Fruit fly (Drosophila melanogaster) whole organism, embryonic: ENCODE measurements around the gene Ugt35A1.

ENCODE experiments used
- Abd-B ChIP-seq: fragments of 200-800 bp; sonication (Bioruptor generic); optimal IDR thresholded peaks from 2 replicates; lab custom pipeline; 2018; ENCODE audit warnings: missing biosample characterization, mild to moderate bottlenecking, missing genetic modification characterization, moderate library complexity
- Ada2b ChIP-seq: fragments of 200-800 bp; sonication (Bioruptor generic); IDR thresholded peaks from 2 replicates; pipeline ENCODE4 v1.3.6; 2022; ENCODE audit warnings: missing biosample characterization, missing genetic modification characterization
- Asciz ChIP-seq: fragments of 200-800 bp; sonication (Bioruptor generic); optimal IDR thresholded peaks from 2 replicates; lab custom pipeline; 2017; ENCODE audit warnings: missing biosample characterization, mild to moderate bottlenecking, missing genetic modification characterization, missing genetic modification reagents
- CG11723 ChIP-seq: fragments of 200-800 bp; sonication (Bioruptor generic); optimal IDR thresholded peaks from 2 replicates; lab custom pipeline; 2017; ENCODE audit warnings: missing biosample characterization, mild to moderate bottlenecking, missing genetic modification characterization
- CG12391 ChIP-seq: fragments of 200-800 bp; sonication (Bioruptor generic); optimal IDR thresholded peaks from 3 replicates; lab custom pipeline; 2018; ENCODE audit warnings: missing biosample characterization, mild to moderate bottlenecking, missing genetic modification characterization, moderate library complexity
- CG14710 ChIP-seq: fragments of 200-800 bp; sonication (Bioruptor generic); optimal IDR thresholded peaks from 3 replicates; lab custom pipeline; 2019; ENCODE audit warnings: missing biosample characterization, mild to moderate bottlenecking, missing genetic modification characterization, moderate library complexity
- CG15514 ChIP-seq: fragments of 200-800 bp; sonication (Bioruptor generic); optimal IDR thresholded peaks from 3 replicates; lab custom pipeline; 2017; ENCODE audit warnings: missing biosample characterization, missing genetic modification characterization, mild to moderate bottlenecking, moderate library complexity, missing genetic modification reagents
- CG15696 ChIP-seq: fragments of 200-800 bp; sonication (Bioruptor generic); optimal IDR thresholded peaks from 2 replicates; lab custom pipeline; 2019; ENCODE audit warnings: missing biosample characterization, mild to moderate bottlenecking, missing genetic modification characterization, moderate library complexity
- CG17802 ChIP-seq: fragments of 200-800 bp; sonication (Bioruptor generic); optimal IDR thresholded peaks from 2 replicates; lab custom pipeline; 2018; ENCODE audit warnings: missing biosample characterization, mild to moderate bottlenecking, missing genetic modification characterization, moderate library complexity
- CG18011 ChIP-seq: fragments of 200-800 bp; sonication (Bioruptor generic); optimal IDR thresholded peaks from 2 replicates; lab custom pipeline; 2017; ENCODE audit warnings: missing biosample characterization, missing genetic modification characterization, mild to moderate bottlenecking, moderate library complexity, missing genotype
- CG18262 ChIP-seq: fragments of 200-800 bp; optimal IDR thresholded peaks from 3 replicates; lab custom pipeline; 2019; ENCODE audit warnings: missing biosample characterization, mild to moderate bottlenecking, missing genetic modification characterization, moderate library complexity
- CG1832 ChIP-seq: fragments of 200-800 bp; sonication (Bioruptor generic); optimal IDR thresholded peaks from 2 replicates; lab custom pipeline; 2017; ENCODE audit warnings: missing biosample characterization, mild to moderate bottlenecking, missing genetic modification characterization, inconsistent platforms
- CG2129 ChIP-seq: fragments of 200-800 bp; sonication (Bioruptor generic); IDR thresholded peaks from 2 replicates; pipeline ENCODE4 v1.3.6; 2022; ENCODE audit warnings: missing biosample characterization, missing genetic modification characterization; ENCODE audit not compliant: partially characterized antibody
- CG31441 ChIP-seq: fragments of 200-800 bp; sonication (Bioruptor generic); IDR thresholded peaks from 2 replicates; pipeline ENCODE4 v1.3.6; 2022; ENCODE audit warnings: missing biosample characterization, missing genetic modification characterization
- CG34376 ChIP-seq: fragments of 200-800 bp; sonication (Bioruptor generic); optimal IDR thresholded peaks from 2 replicates; lab custom pipeline; 2018; ENCODE audit warnings: missing biosample characterization, mild to moderate bottlenecking, missing genetic modification characterization
- CG8281 ChIP-seq: fragments of 200-800 bp; sonication (Bioruptor generic); optimal IDR thresholded peaks from 2 replicates; lab custom pipeline; 2018; ENCODE audit warnings: missing biosample characterization, mild to moderate bottlenecking, missing genetic modification characterization, moderate library complexity
- Camta ChIP-seq: fragments of 200-800 bp; sonication (Bioruptor generic); optimal IDR thresholded peaks from 2 replicates; lab custom pipeline; 2016; ENCODE audit warnings: missing biosample characterization, missing genetic modification characterization
- Doc3 ChIP-seq: fragments of 200-800 bp; sonication (Bioruptor generic); IDR thresholded peaks from 3 replicates; pipeline ENCODE4 v1.3.6; 2022; ENCODE audit warnings: missing biosample characterization, missing genetic modification characterization; ENCODE audit not compliant: partially characterized antibody
- Gsc ChIP-seq: fragments of 200-800 bp; sonication (Bioruptor generic); IDR thresholded peaks from 2 replicates; pipeline ENCODE4 v1.3.6; 2022; ENCODE audit warnings: missing biosample characterization, missing genetic modification characterization
- Gug ChIP-seq: fragments of 200-800 bp; sonication (Bioruptor generic); IDR thresholded peaks from 4 replicates; pipeline ENCODE4 v1.3.6; 2022; ENCODE audit warnings: missing biosample characterization, missing genetic modification characterization
- HHEX ChIP-seq: fragments of 200-800 bp; sonication (Bioruptor generic); optimal IDR thresholded peaks from 3 replicates; lab custom pipeline; 2017; ENCODE audit warnings: missing biosample characterization, mild to moderate bottlenecking, missing genetic modification characterization, missing genetic modification reagents
- HLH3B ChIP-seq: fragments of 200-800 bp; sonication (Bioruptor generic); IDR thresholded peaks from 2 replicates; pipeline ENCODE4 v1.3.6; 2022; ENCODE audit warnings: missing biosample characterization, missing genetic modification characterization
- HLH54F ChIP-seq: fragments of 200-800 bp; sonication (Bioruptor generic); optimal IDR thresholded peaks from 3 replicates; lab custom pipeline; 2016; ENCODE audit warnings: missing biosample characterization, missing genetic modification characterization
- HmgZ ChIP-seq: fragments of 200-800 bp; sonication (Bioruptor generic); optimal IDR thresholded peaks from 2 replicates; lab custom pipeline; 2018; ENCODE audit warnings: missing biosample characterization, mild to moderate bottlenecking, missing genetic modification characterization
- Hr78 ChIP-seq, 2 experiments: fragments of 200-800 bp in 1 of 2; fragments of >200 bp in 1 of 2; sonication (Bioruptor generic) in 1 of 2; optimal IDR thresholded peaks; 2 replicates each; lab custom pipeline; 2017 to 2019; ENCODE audit warnings: missing biosample characterization in 2 of 2, missing genetic modification characterization in 2 of 2, mild to moderate bottlenecking in 1 of 2, moderate library complexity in 1 of 2
- Hsf ChIP-seq: fragments of 200-800 bp; sonication (Bioruptor generic); optimal IDR thresholded peaks from 3 replicates; lab custom pipeline; 2016; ENCODE audit warnings: missing biosample characterization, missing genetic modification characterization
- Med ChIP-seq: fragments of 200-800 bp; sonication (Bioruptor generic); peaks from one replicate; lab custom pipeline; 2016; ENCODE audit warnings: missing biosample characterization, missing genetic modification characterization, mild to moderate bottlenecking, inconsistent platforms, moderate library complexity
- NK7.1 ChIP-seq: fragments of 200-800 bp; sonication (Bioruptor generic); optimal IDR thresholded peaks from 3 replicates; lab custom pipeline; 2016; ENCODE audit warnings: missing biosample characterization, missing genetic modification characterization
- Sox100B ChIP-seq: fragments of 200-800 bp; sonication (Bioruptor generic); optimal IDR thresholded peaks from 3 replicates; lab custom pipeline; 2018; ENCODE audit warnings: missing biosample characterization, mild to moderate bottlenecking, missing genetic modification characterization
- Spps ChIP-seq: fragments of 200-800 bp; sonication (Bioruptor generic); optimal IDR thresholded peaks from 2 replicates; lab custom pipeline; 2018; ENCODE audit warnings: missing biosample characterization, mild to moderate bottlenecking, missing genetic modification characterization
- Trl ChIP-seq, 3 experiments: fragments of >200 bp in 2 of 3; fragments of 200-800 bp in 1 of 3; sonication (Bioruptor generic) in 1 of 3; optimal IDR thresholded peaks; 2 replicates in 1 of 3; 3 replicates in 2 of 3; lab custom pipeline; 2016 to 2017; ENCODE audit warnings: missing biosample characterization in 1 of 3, missing genetic modification characterization in 1 of 3
- abd-A ChIP-seq: fragments of 200-800 bp; sonication (Bioruptor generic); optimal IDR thresholded peaks from 3 replicates; lab custom pipeline; 2019; ENCODE audit warnings: missing biosample characterization, mild to moderate bottlenecking, missing genetic modification characterization, moderate library complexity
- ci ChIP-seq: fragments of 200-800 bp; sonication (Bioruptor generic); IDR thresholded peaks from 3 replicates; pipeline ENCODE4 v1.3.6; 2022; ENCODE audit warnings: missing biosample characterization, missing genetic modification characterization
- dati ChIP-seq: fragments of 200-800 bp; sonication (Bioruptor generic); IDR thresholded peaks from 2 replicates; pipeline ENCODE4 v1.3.6; 2022; ENCODE audit warnings: missing biosample characterization, missing genetic modification characterization
- emc ChIP-seq: fragments of 200-800 bp; sonication (Bioruptor generic); optimal IDR thresholded peaks from 2 replicates; lab custom pipeline; 2016; ENCODE audit warnings: missing biosample characterization, missing genetic modification characterization
- fu2 ChIP-seq: fragments of 200-800 bp; sonication (Bioruptor generic); optimal IDR thresholded peaks from 2 replicates; lab custom pipeline; 2016; ENCODE audit warnings: missing biosample characterization, missing genetic modification characterization
- gcm2 ChIP-seq: fragments of 200-800 bp; sonication (Bioruptor generic); optimal IDR thresholded peaks from 2 replicates; lab custom pipeline; 2016; ENCODE audit warnings: missing biosample characterization, missing genetic modification characterization
- gro ChIP-seq: fragments of 200-800 bp; sonication (Bioruptor generic); optimal IDR thresholded peaks from 2 replicates; lab custom pipeline; 2016; ENCODE audit warnings: missing biosample characterization, missing genetic modification characterization
- kah ChIP-seq: fragments of 200-800 bp; sonication (Bioruptor generic); optimal IDR thresholded peaks from 2 replicates; lab custom pipeline; 2018; ENCODE audit warnings: missing biosample characterization, mild to moderate bottlenecking, missing genetic modification characterization
- lilli ChIP-seq: fragments of 200-800 bp; sonication (Bioruptor generic); optimal IDR thresholded peaks from 3 replicates; lab custom pipeline; 2016; ENCODE audit warnings: missing biosample characterization, missing genetic modification characterization
- nmo ChIP-seq: fragments of 200-800 bp; sonication (Bioruptor generic); optimal IDR thresholded peaks from 2 replicates; lab custom pipeline; 2018; ENCODE audit warnings: missing biosample characterization, mild to moderate bottlenecking, missing genetic modification characterization, moderate library complexity
- oc ChIP-seq: fragments of 200-800 bp; sonication (Bioruptor generic); optimal IDR thresholded peaks from 2 replicates; lab custom pipeline; 2018; ENCODE audit warnings: missing biosample characterization, mild to moderate bottlenecking, missing genetic modification characterization, moderate library complexity
- sisA ChIP-seq: fragments of 200-800 bp; sonication (Bioruptor generic); IDR thresholded peaks from 2 replicates; pipeline ENCODE4 v1.3.6; 2022; ENCODE audit warnings: missing biosample characterization, missing genetic modification characterization
- sug ChIP-seq: fragments of 200-800 bp; optimal IDR thresholded peaks from 2 replicates; lab custom pipeline; 2019; ENCODE audit warnings: missing biosample characterization, mild to moderate bottlenecking, missing genetic modification characterization, moderate library complexity
- trh ChIP-seq: fragments of 200-800 bp; sonication (Bioruptor generic); optimal IDR thresholded peaks from 2 replicates; lab custom pipeline; 2016; ENCODE audit warnings: missing biosample characterization, missing genetic modification characterization
- vfl ChIP-seq: fragments of 200-800 bp; sonication (Bioruptor generic); optimal IDR thresholded peaks from 2 replicates; lab custom pipeline; 2016; ENCODE audit warnings: missing biosample characterization, missing genetic modification characterization
- wdn ChIP-seq: fragments of 200-800 bp; sonication (Bioruptor generic); IDR thresholded peaks from 2 replicates; pipeline ENCODE4 v1.3.6; 2022; ENCODE audit warnings: missing biosample characterization, missing genetic modification characterization

Ugt35A1 gene

dm6 chr3R:11221437-11222230, 49.2 kb upstream of the Ugt35A1 start, which contains the start of the genes CG6693 and RpL3 (continued):
- TF ChIP-seq kah (peak; percentile 86), Trl (optimal IDR thresholded peaks at IDR 0.05; lab: Kevin White, UChicago) (peak in 1 of 2 experiments; percentile 12), Trl (GFP tag; optimal IDR thresholded peaks at IDR 0.05; lab: Kevin White, UChicago) (peak; percentile 84), CG2129 (GFP tag; lab: Robert Waterston, UW) (no peak), Sox100B (peak; percentile 68), CG17802 (tag; lab: Kevin White, UChicago) (peak; percentile 23), trh (GFP tag; lab: Kevin White, UChicago) (peak; percentile 48), Asciz (GFP tag; lab: Kevin White, UChicago) (peak; percentile 86), Spps (tag; lab: Kevin White, UChicago) (peak; percentile 56), ci (GFP tag; lab: Robert Waterston, UW) (peak; percentile 95), HHEX (GFP tag; lab: Kevin White, UChicago) (peak; percentile 87), CG15514 (GFP tag; lab: Kevin White, UChicago) (peak; percentile 87), emc (GFP tag; lab: Kevin White, UChicago) (peak; percentile 53), CG14710 (tag; lab: Kevin White, UChicago) (peak; percentile 91), gro (GFP tag; lab: Kevin White, UChicago) (peak; percentile 87), Hr78 (GFP tag; optimal IDR thresholded peaks at IDR 0.05; lab: Kevin White, UChicago) (peak in 1 of 2 experiments; percentile 20), CG18262 (tag; lab: Kevin White, UChicago) (peak; percentile 69), CG34376 (peak; percentile 98), Camta (peak; percentile 38), dati (GFP tag; lab: Robert Waterston, UW) (0 out of 2 replicates have a peak, but pooled peaks have one; percentile 29), Hsf (GFP tag; lab: Kevin White, UChicago) (peak; percentile 59), CG8281 (peak; percentile 30), lilli (GFP tag; lab: Kevin White, UChicago) (peak; percentile 90), CG15696 (tag; lab: Kevin White, UChicago) (peak; percentile 42), CG1832 (GFP tag; lab: Kevin White, UChicago) (no peak), Ada2b (no peak), sisA (no peak), Abd-B (GFP tag; lab: Kevin White, UChicago) (no peak), Med (GFP tag; lab: Kevin White, UChicago) (peak; percentile 98), sug (tag; lab: Kevin White, UChicago) (peak; percentile 70), CG31441 (GFP tag; lab: Robert Waterston, UW) (peak; percentile 74), oc (tag; lab: Kevin White, UChicago) (peak; percentile 79), NK7.1 (GFP tag; lab: Kevin White, UChicago) (peak; percentile 67), vfl (GFP tag; lab: Kevin White, UChicago) (peak; percentile 63), HmgZ (tag; lab: Kevin White, UChicago) (peak; percentile 81), CG18011 (peak; percentile 24), fu2 (peak; percentile 37), Gsc (no peak), CG11723 (GFP tag; lab: Kevin White, UChicago) (peak; percentile 56), wdn (GFP tag; lab: Robert Waterston, UW) (peak; percentile 52; the same call in 1 of the 2 replicates), abd-A (tag; lab: Kevin White, UChicago) (no peak), gcm2 (GFP tag; lab: Kevin White, UChicago) (peak; percentile 66), nmo (GFP tag; lab: Kevin White, UChicago) (peak; percentile 70), Doc3 (GFP tag; lab: Robert Waterston, UW) (no peak), HLH3B (peak; percentile 67; the same call in 1 of the 2 replicates), CG12391 (tag; lab: Kevin White, UChicago) (peak; percentile 72), HLH54F (GFP tag; lab: Kevin White, UChicago) (peak; percentile 53), Gug (peak; percentile 20; the same call in 1 of the 4 replicates)
